Worm (Caenorhabditis elegans): Measurements from ENCODE around the gene Y44A6D.3.

DNA sequence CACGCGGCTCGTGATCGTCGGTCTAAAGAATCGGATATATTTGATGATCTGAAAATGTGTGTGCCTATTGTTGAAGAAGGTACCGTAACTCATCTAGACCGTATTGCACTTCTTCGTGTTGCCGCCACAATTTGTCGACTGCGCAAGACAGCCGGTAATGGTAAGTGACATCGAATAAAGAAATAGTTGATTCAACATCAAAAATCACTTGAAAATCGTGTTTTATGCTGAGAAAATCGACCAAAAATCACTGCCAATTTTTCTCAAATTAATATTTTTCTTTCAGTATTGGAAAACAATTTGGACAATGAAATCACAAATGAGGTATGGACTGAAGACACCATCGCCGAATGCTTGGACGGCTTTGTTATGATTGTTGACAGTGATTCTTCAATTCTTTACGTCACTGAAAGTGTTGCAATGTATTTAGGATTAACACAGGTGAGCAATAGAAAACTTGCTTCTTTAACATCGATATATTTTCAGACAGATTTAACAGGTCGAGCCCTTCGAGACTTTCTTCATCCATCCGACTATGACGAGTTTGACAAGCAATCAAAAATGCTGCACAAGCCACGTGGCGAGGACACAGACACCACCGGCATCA is 10.8 kb downstream of the Y44A6D.3 start:
- no peak for TF ChIP-seq unc-3 (GFP tag; conservative IDR thresholded peaks at IDR 0.05)
- TF ChIP-seq unc-3 (tag; optimal IDR thresholded peaks at IDR 0.05): no peak
- TF ChIP-seq ama-1 (optimal IDR thresholded peaks at IDR 0.05): no peak
- no peak for TF ChIP-seq fkh-6 (tag; optimal IDR thresholded peaks at IDR 0.05)
- no peak for TF ChIP-seq unc-86 (tag; optimal IDR thresholded peaks at IDR 0.05)
- no peak for TF ChIP-seq tbx-7 (tag; optimal IDR thresholded peaks at IDR 0.05)
- TF ChIP-seq elt-4 (tag; optimal IDR thresholded peaks at IDR 0.05): no peak
